Fruit fly (Drosophila melanogaster): ENCODE results near the gene rg.

dm6 chrX:5299957-5300356 is 214.4 kb downstream of the rg start:
- TF ChIP-seq kay (GFP tag; ENCODE audit: borderline replicate concordance), result no peak
- TF ChIP-seq CG11617 (GFP tag; optimal IDR thresholded peaks at IDR 0.05), result no peak
- no peak for TF ChIP-seq pad (GFP tag; optimal IDR thresholded peaks at IDR 0.05)
- TF ChIP-seq cic (GFP tag; optimal IDR thresholded peaks at IDR 0.05), result no peak
- TF ChIP-seq CG7101 (tag; optimal IDR thresholded peaks at IDR 0.05), result no peak
- TF ChIP-seq bab1 (GFP tag; optimal IDR thresholded peaks at IDR 0.05), result no peak
